Fruit fly (Drosophila melanogaster): Measurements from ENCODE around the gene CG15535.
A peak's percentile ranks its signal among the peaks of the same experiment; 100 is the strongest.

Gene CG15535

dm6 chr3R:30388215-30388871, 35.4 kb downstream of the CG15535 start (continued):
- TF ChIP-seq CG10565 (GFP tag; optimal IDR thresholded peaks at IDR 0.05) (peak; percentile 86), ci (GFP tag; IDR thresholded peaks at IDR 0.05) (peak; percentile 87), shn (GFP tag; optimal IDR thresholded peaks at IDR 0.05) (peak; percentile 97), CG14050 (GFP tag; IDR thresholded peaks at IDR 0.05) (peak; percentile 80), CG18599 (GFP tag; optimal IDR thresholded peaks at IDR 0.05) (peak; percentile 96), CG17829 (tag; optimal IDR thresholded peaks at IDR 0.05) (peak; percentile 94), CG6254 (GFP tag; optimal IDR thresholded peaks at IDR 0.05) (peak; percentile 86), amos (GFP tag; IDR thresholded peaks at IDR 0.05; ENCODE audit: partially characterized antibody) (no peak; the same call in 1 of the 2 replicates), CG10543 (GFP tag; optimal IDR thresholded peaks at IDR 0.05) (peak; percentile 98), BEAF-32 (GFP tag; optimal IDR thresholded peaks at IDR 0.05) (peak; percentile 36), GATAe (GFP tag; conservative IDR thresholded peaks at IDR 0.05) (peak; percentile 73), ash1 (GFP tag; optimal IDR thresholded peaks at IDR 0.05) (peak; percentile 22), lab (GFP tag; optimal IDR thresholded peaks at IDR 0.05) (peak; percentile 94), CG15269 (tag; optimal IDR thresholded peaks at IDR 0.05) (peak; percentile 95), bab2 (GFP tag; optimal IDR thresholded peaks at IDR 0.05) (peak; percentile 98), CG11093 (GFP tag; IDR thresholded peaks at IDR 0.05) (peak; percentile 93), CG30403 (GFP tag; optimal IDR thresholded peaks at IDR 0.05) (peak; percentile 99), fd102C (GFP tag; optimal IDR thresholded peaks at IDR 0.05) (peak; percentile 29), Gug (GFP tag; IDR thresholded peaks at IDR 0.05) (peak; percentile 95), CG5953 (GFP tag; IDR thresholded peaks at IDR 0.05) (peak; percentile 74), slbo (GFP tag; IDR thresholded peaks at IDR 0.05) (peak; percentile 94), Dp (GFP tag; optimal IDR thresholded peaks at IDR 0.05) (no peak), hbn (GFP tag; IDR thresholded peaks at IDR 0.05; ENCODE audit: partially characterized antibody) (no peak), CG8478 (optimal IDR thresholded peaks at IDR 0.05) (no peak), kni (GFP tag; optimal IDR thresholded peaks at IDR 0.05) (peak; percentile 95), MESR4 (GFP tag; optimal IDR thresholded peaks at IDR 0.05) (peak; percentile 4), kay (GFP tag; optimal IDR thresholded peaks at IDR 0.05) (peak; percentile 99), tin (GFP tag; optimal IDR thresholded peaks at IDR 0.05) (peak; percentile 97), sens (GFP tag) (peak; percentile 100), CG31365 (tag; optimal IDR thresholded peaks at IDR 0.05) (peak; percentile 69), Poxn (GFP tag; IDR thresholded peaks at IDR 0.05) (peak; percentile 32; the same call in 1 of the 2 replicates), NK7.1 (GFP tag; optimal IDR thresholded peaks at IDR 0.05) (peak; percentile 95), CG11695 (GFP tag; IDR thresholded peaks at IDR 0.05) (peak; percentile 92), Hr39 (optimal IDR thresholded peaks at IDR 0.05) (no peak), pb (GFP tag; optimal IDR thresholded peaks at IDR 0.05) (peak; percentile 98), CG17385 (GFP tag; optimal IDR thresholded peaks at IDR 0.05) (peak; percentile 93), knrl (GFP tag; IDR thresholded peaks at IDR 0.05; ENCODE audit: partially characterized antibody) (no peak), NC2β (GFP tag; optimal IDR thresholded peaks at IDR 0.05) (peak; percentile 93), CG15601 (tag; optimal IDR thresholded peaks at IDR 0.05) (peak; percentile 89), salm (tag; optimal IDR thresholded peaks at IDR 0.05) (peak; percentile 67), seq (GFP tag; IDR thresholded peaks at IDR 0.05) (peak; percentile 88; the same call in 1 of the 2 replicates), D19A (tag; optimal IDR thresholded peaks at IDR 0.05) (peak; percentile 87), al (GFP tag; IDR thresholded peaks at IDR 0.05) (peak; percentile 90), CG18476 (GFP tag; optimal IDR thresholded peaks at IDR 0.05) (peak; percentile 93), CG3163 (GFP tag; optimal IDR thresholded peaks at IDR 0.05) (no peak), CG12769 (tag; optimal IDR thresholded peaks at IDR 0.05) (peak; percentile 94), Chrac-16 (GFP tag; optimal IDR thresholded peaks at IDR 0.05) (peak; percentile 95), pum (GFP tag; optimal IDR thresholded peaks at IDR 0.05) (peak; percentile 97), Hand (GFP tag; optimal IDR thresholded peaks at IDR 0.05) (peak; percentile 94), cg (GFP tag; optimal IDR thresholded peaks at IDR 0.05) (peak; percentile 83)

Data from whole organism, embryonic.